Fruit fly (Drosophila melanogaster) whole organism, embryonic: ENCODE data around the gene kra.

ENCODE experiments used
- Atf-2 ChIP-seq: fragments of 200-800 bp; sonication (Bioruptor generic); optimal IDR thresholded peaks from 2 replicates; lab custom pipeline; 2016; ENCODE audit warnings: missing biosample characterization, missing genetic modification characterization
- Awh ChIP-seq: fragments of 200-800 bp; sonication (Bioruptor generic); IDR thresholded peaks from 2 replicates; pipeline ENCODE4, ENCODE4 v1.3.6; 2022; ENCODE audit warnings: missing biosample characterization, missing genetic modification characterization
- CG10462 ChIP-seq: fragments of 200-800 bp; sonication (Bioruptor generic); optimal IDR thresholded peaks from 2 replicates; lab custom pipeline; 2016; ENCODE audit warnings: missing biosample characterization, missing genetic modification characterization
- CG12236 ChIP-seq: fragments of 200-800 bp; sonication (Bioruptor generic); optimal IDR thresholded peaks from 2 replicates; lab custom pipeline; 2016; ENCODE audit warnings: missing biosample characterization, missing genetic modification characterization
- CG1233 ChIP-seq: fragments of 200-800 bp; sonication (Bioruptor generic); optimal IDR thresholded peaks from 4 replicates; lab custom pipeline; 2018; ENCODE audit warnings: missing biosample characterization, mild to moderate bottlenecking, missing genetic modification characterization
- CG13123 ChIP-seq: fragments of 200-800 bp; sonication (Bioruptor generic); optimal IDR thresholded peaks from 2 replicates; lab custom pipeline; 2016; ENCODE audit warnings: missing biosample characterization, missing genetic modification characterization
- CG13775 ChIP-seq: fragments of 200-800 bp; sonication (Bioruptor generic); optimal IDR thresholded peaks from 3 replicates; lab custom pipeline; 2017; ENCODE audit warnings: missing biosample characterization, mild to moderate bottlenecking, missing genetic modification characterization
- CG14050 ChIP-seq: fragments of 200-800 bp; sonication (Bioruptor generic); IDR thresholded peaks from 3 replicates; pipeline ENCODE4 v1.3.6; 2022; ENCODE audit warnings: missing biosample characterization, missing genetic modification characterization
- CG15601 ChIP-seq: fragments of 200-800 bp; sonication (Bioruptor generic); optimal IDR thresholded peaks from 3 replicates; lab custom pipeline; 2019; ENCODE audit warnings: missing biosample characterization, mild to moderate bottlenecking, missing genetic modification characterization, moderate library complexity
- CG15696 ChIP-seq: fragments of 200-800 bp; sonication (Bioruptor generic); optimal IDR thresholded peaks from 2 replicates; lab custom pipeline; 2019; ENCODE audit warnings: missing biosample characterization, mild to moderate bottlenecking, missing genetic modification characterization, moderate library complexity
- CG17359 ChIP-seq: fragments of 200-800 bp; sonication (Bioruptor generic); optimal IDR thresholded peaks from 3 replicates; lab custom pipeline; 2018; ENCODE audit warnings: missing biosample characterization, mild to moderate bottlenecking, missing genetic modification characterization, moderate library complexity
- CG17385 ChIP-seq: fragments of 200-800 bp; sonication (Bioruptor generic); optimal IDR thresholded peaks from 3 replicates; lab custom pipeline; 2018; ENCODE audit warnings: missing biosample characterization, mild to moderate bottlenecking, missing genetic modification characterization
- CG31224 ChIP-seq: fragments of 200-800 bp; sonication (Bioruptor generic); IDR thresholded peaks from 2 replicates; pipeline ENCODE4 v1.3.6; 2022; ENCODE audit warnings: missing biosample characterization, missing genetic modification characterization
- CG31441 ChIP-seq: fragments of 200-800 bp; sonication (Bioruptor generic); IDR thresholded peaks from 2 replicates; pipeline ENCODE4 v1.3.6; 2022; ENCODE audit warnings: missing biosample characterization, missing genetic modification characterization
- CG3281 ChIP-seq: fragments of 200-800 bp; sonication (Bioruptor generic); optimal IDR thresholded peaks from 3 replicates; lab custom pipeline; 2017; ENCODE audit warnings: missing biosample characterization, mild to moderate bottlenecking, missing genetic modification characterization
- CG33557 ChIP-seq: fragments of 200-800 bp; sonication (Bioruptor generic); optimal IDR thresholded peaks from 2 replicates; lab custom pipeline; 2019; ENCODE audit warnings: missing biosample characterization, mild to moderate bottlenecking, missing genetic modification characterization, moderate library complexity
- CG3838 ChIP-seq: fragments of 200-800 bp; sonication (Bioruptor generic); optimal IDR thresholded peaks from 3 replicates; lab custom pipeline; 2016; ENCODE audit warnings: missing biosample characterization, missing genetic modification characterization
- CG42726 ChIP-seq: fragments of 200-800 bp; sonication (Bioruptor generic); IDR thresholded peaks from 2 replicates; pipeline ENCODE4 v1.3.6; 2022; ENCODE audit warnings: missing biosample characterization, missing genetic modification characterization; ENCODE audit not compliant: partially characterized antibody
- CG6813 ChIP-seq: fragments of 200-800 bp; sonication (Bioruptor generic); optimal IDR thresholded peaks from 2 replicates; lab custom pipeline; 2017; ENCODE audit warnings: missing biosample characterization, missing genetic modification characterization, mild to moderate bottlenecking, moderate library complexity, missing genetic modification reagents
- CG7786 ChIP-seq: fragments of 200-800 bp; sonication (Bioruptor generic); optimal IDR thresholded peaks from 2 replicates; lab custom pipeline; 2016; ENCODE audit warnings: missing biosample characterization, missing genetic modification characterization
- CG9727 ChIP-seq: fragments of 200-800 bp; sonication (Bioruptor generic); optimal IDR thresholded peaks from 3 replicates; lab custom pipeline; 2017; ENCODE audit warnings: missing biosample characterization, mild to moderate bottlenecking, missing genetic modification characterization
- Chrac-16 ChIP-seq: fragments of 200-800 bp; sonication (Bioruptor generic); optimal IDR thresholded peaks from 3 replicates; lab custom pipeline; 2016; ENCODE audit warnings: missing biosample characterization, missing genetic modification characterization
- Dek ChIP-seq: fragments of 200-800 bp; sonication (Bioruptor generic); optimal IDR thresholded peaks from 3 replicates; lab custom pipeline; 2019; ENCODE audit warnings: missing biosample characterization, mild to moderate bottlenecking, missing genetic modification characterization, moderate library complexity
- Fer2 ChIP-seq: fragments of 200-800 bp; sonication (Bioruptor generic); optimal IDR thresholded peaks from 2 replicates; lab custom pipeline; 2018; ENCODE audit warnings: missing biosample characterization, mild to moderate bottlenecking, missing genetic modification characterization, moderate library complexity
- Hey ChIP-seq: fragments of 200-800 bp; sonication (Bioruptor generic); optimal IDR thresholded peaks from 3 replicates; lab custom pipeline; 2018; ENCODE audit warnings: missing biosample characterization, mild to moderate bottlenecking, missing genetic modification characterization
- Hr3 ChIP-seq: fragments of 200-800 bp; sonication (Bioruptor generic); optimal IDR thresholded peaks from 3 replicates; lab custom pipeline; 2016; ENCODE audit warnings: missing biosample characterization, missing genetic modification characterization
- Hr51 ChIP-seq, 2 experiments: fragments of 200-800 bp; sonication (Bioruptor generic); optimal IDR thresholded peaks; 2 replicates in 1 of 2; 3 replicates in 1 of 2; lab custom pipeline; 2016 to 2018; ENCODE audit warnings: missing biosample characterization in 2 of 2, missing genetic modification characterization in 2 of 2, mild to moderate bottlenecking in 1 of 2, moderate library complexity in 1 of 2
- Hr78 ChIP-seq, 2 experiments: fragments of 200-800 bp in 1 of 2; fragments of >200 bp in 1 of 2; sonication (Bioruptor generic) in 1 of 2; optimal IDR thresholded peaks; 2 replicates each; lab custom pipeline; 2017 to 2019; ENCODE audit warnings: missing biosample characterization in 2 of 2, missing genetic modification characterization in 2 of 2, mild to moderate bottlenecking in 1 of 2, moderate library complexity in 1 of 2
- Mrtf ChIP-seq: fragments of 200-800 bp; sonication (Bioruptor generic); IDR thresholded peaks from 3 replicates; pipeline ENCODE4 v1.3.6; 2022; ENCODE audit warnings: missing biosample characterization, missing genetic modification characterization
- Myb ChIP-seq: fragments of 200-800 bp; sonication (Bioruptor generic); optimal IDR thresholded peaks from 2 replicates; lab custom pipeline; 2016; ENCODE audit warnings: missing biosample characterization, missing genetic modification characterization
- NC2β ChIP-seq: fragments of 200-800 bp; sonication (Bioruptor generic); optimal IDR thresholded peaks from 2 replicates; lab custom pipeline; 2016; ENCODE audit warnings: missing biosample characterization, missing genetic modification characterization
- Nf-YC ChIP-seq: fragments of 200-800 bp; optimal IDR thresholded peaks from 3 replicates; lab custom pipeline; 2019; ENCODE audit warnings: missing biosample characterization, mild to moderate bottlenecking, missing genetic modification characterization, moderate library complexity
- Oli ChIP-seq: fragments of 200-800 bp; sonication (Bioruptor generic); optimal IDR thresholded peaks from 2 replicates; lab custom pipeline; 2018; ENCODE audit warnings: missing biosample characterization, mild to moderate bottlenecking, missing genetic modification characterization, moderate library complexity
- Opbp ChIP-seq: fragments of 200-800 bp; sonication (Bioruptor generic); IDR thresholded peaks from 3 replicates; pipeline ENCODE4 v1.3.6; 2022; ENCODE audit warnings: missing biosample characterization, missing genetic modification characterization; ENCODE audit not compliant: partially characterized antibody
- Sox102F ChIP-seq: fragments of 200-800 bp; sonication (Bioruptor generic); optimal IDR thresholded peaks from 2 replicates; lab custom pipeline; 2018; ENCODE audit warnings: missing biosample characterization, mild to moderate bottlenecking, missing genetic modification characterization, moderate library complexity
- YL-1 ChIP-seq: fragments of 200-800 bp; sonication (Bioruptor generic); optimal IDR thresholded peaks from 3 replicates; lab custom pipeline; 2017; ENCODE audit warnings: missing biosample characterization, mild to moderate bottlenecking, missing genetic modification characterization
- ash1 ChIP-seq: fragments of 200-800 bp; sonication (Bioruptor generic); optimal IDR thresholded peaks from 2 replicates; lab custom pipeline; 2018; ENCODE audit warnings: missing biosample characterization, mild to moderate bottlenecking, missing genetic modification characterization
- cas ChIP-seq: fragments of 200-800 bp; sonication (Bioruptor generic); IDR thresholded peaks from 2 replicates; pipeline ENCODE4 v1.3.6; 2022; ENCODE audit warnings: missing biosample characterization, missing genetic modification characterization
- cato ChIP-seq: fragments of 200-800 bp; sonication (Bioruptor generic); optimal IDR thresholded peaks from 2 replicates; lab custom pipeline; 2016; ENCODE audit warnings: missing biosample characterization, missing genetic modification characterization, borderline replicate concordance
- caup ChIP-seq: fragments of 200-800 bp; sonication (Bioruptor generic); optimal IDR thresholded peaks from 3 replicates; lab custom pipeline; 2017; ENCODE audit warnings: missing biosample characterization, mild to moderate bottlenecking, missing genetic modification characterization, moderate library complexity; ENCODE audit not compliant: severe bottlenecking
- dmrt99B ChIP-seq: fragments of 200-800 bp; sonication (Bioruptor generic); optimal IDR thresholded peaks from 2 replicates; lab custom pipeline; 2018; ENCODE audit warnings: missing biosample characterization, mild to moderate bottlenecking, missing genetic modification characterization, moderate library complexity
- grn ChIP-seq: fragments of 200-800 bp; sonication (Bioruptor generic); optimal IDR thresholded peaks from 3 replicates; lab custom pipeline; 2017; ENCODE audit warnings: missing biosample characterization, missing genetic modification characterization
- h ChIP-seq: fragments of >200 bp; optimal IDR thresholded peaks from 2 replicates; lab custom pipeline; 2017
- lilli ChIP-seq: fragments of 200-800 bp; sonication (Bioruptor generic); optimal IDR thresholded peaks from 3 replicates; lab custom pipeline; 2016; ENCODE audit warnings: missing biosample characterization, missing genetic modification characterization
- prd ChIP-seq, 3 experiments: fragments of >200 bp in 2 of 3; fragments of 200-800 bp in 1 of 3; sonication (Bioruptor generic) in 1 of 3; optimal IDR thresholded peaks in 2 of 3; IDR thresholded peaks in 1 of 3; 2 replicates in 2 of 3; 3 replicates in 1 of 3; pipeline versions ENCODE4 v1.3.6 to Lab custom; 2017 to 2022; ENCODE audit warnings: missing biosample characterization in 1 of 3, missing genetic modification characterization in 1 of 3
- sc ChIP-seq, 3 experiments: fragments of >200 bp in 2 of 3; fragments of 200-800 bp in 1 of 3; sonication (Bioruptor generic) in 1 of 3; optimal IDR thresholded peaks; 2 replicates in 2 of 3; 3 replicates in 1 of 3; lab custom pipeline; 2017; ENCODE audit warnings: mild to moderate bottlenecking in 1 of 3, missing biosample characterization in 1 of 3, missing genetic modification characterization in 1 of 3, missing genetic modification reagents in 1 of 3
- vvl ChIP-seq: fragments of 200-800 bp; sonication (Bioruptor generic); IDR thresholded peaks from 2 replicates; pipeline ENCODE4 v1.3.6; 2022; ENCODE audit warnings: missing biosample characterization, missing genetic modification characterization
- wdn ChIP-seq: fragments of 200-800 bp; sonication (Bioruptor generic); IDR thresholded peaks from 2 replicates; pipeline ENCODE4 v1.3.6; 2022; ENCODE audit warnings: missing biosample characterization, missing genetic modification characterization
- wor ChIP-seq: fragments of 200-800 bp; sonication (Bioruptor generic); IDR thresholded peaks from 2 replicates; pipeline ENCODE4 v1.3.6; 2022; ENCODE audit warnings: missing biosample characterization, missing genetic modification characterization

Gene kra

dm6 chr3R:5565623-5566022, 35.3 kb downstream of the kra start (continued):
- TF ChIP-seq Fer2 (peak; percentile 2), CG3281 (GFP tag; lab: Kevin White, UChicago) (peak; percentile 75), Awh (GFP tag; lab: Robert Waterston, UW) (peak; percentile 85), Oli (tag; lab: Kevin White, UChicago) (peak; percentile 81), Hr78 (GFP tag; optimal IDR thresholded peaks at IDR 0.05; lab: Kevin White, UChicago) (no peak), grn (GFP tag; lab: Kevin White, UChicago) (peak; percentile 92), CG33557 (GFP tag; lab: Kevin White, UChicago) (no peak), CG9727 (GFP tag; lab: Kevin White, UChicago) (peak; percentile 77), dmrt99B (peak; percentile 88), CG7786 (GFP tag; lab: Kevin White, UChicago) (peak; percentile 83), prd (optimal IDR thresholded peaks at IDR 0.05; lab: Kevin White, UChicago) (no peak), prd (GFP tag; IDR thresholded peaks at IDR 0.05; lab: Robert Waterston, UW) (peak; percentile 90), sc (optimal IDR thresholded peaks at IDR 0.05; lab: Kevin White, UChicago) (no peak), sc (GFP tag; optimal IDR thresholded peaks at IDR 0.05; lab: Kevin White, UChicago) (peak; percentile 74), Hr3 (peak; percentile 74), ash1 (GFP tag; lab: Kevin White, UChicago) (no peak), CG6813 (GFP tag; lab: Kevin White, UChicago) (peak; percentile 76), lilli (GFP tag; lab: Kevin White, UChicago) (peak; percentile 82), wdn (peak; percentile 84; the same call in 1 of the 2 replicates), Mrtf (peak; percentile 81), YL-1 (GFP tag; lab: Kevin White, UChicago) (no peak), Hey (tag; lab: Kevin White, UChicago) (peak; percentile 91), cas (GFP tag; lab: Robert Waterston, UW) (peak; percentile 67; the same call in 1 of the 2 replicates), CG15601 (tag; lab: Kevin White, UChicago) (peak; percentile 33), CG31224 (peak; percentile 72), vvl (GFP tag; lab: Robert Waterston, UW) (peak; percentile 95), Chrac-16 (GFP tag; lab: Kevin White, UChicago) (peak; percentile 63), cato (GFP tag; lab: Kevin White, UChicago) (no peak), wor (GFP tag; lab: Robert Waterston, UW) (peak; percentile 75), Dek (peak; percentile 79), CG3838 (peak; percentile 28), Opbp (GFP tag; lab: Robert Waterston, UW) (no peak), Sox102F (GFP tag; lab: Kevin White, UChicago) (no peak), CG12236 (GFP tag; lab: Kevin White, UChicago) (no peak), CG17359 (tag; lab: Kevin White, UChicago) (peak; percentile 90), NC2β (GFP tag; lab: Kevin White, UChicago) (peak; percentile 63), Nf-YC (tag; lab: Kevin White, UChicago) (no peak), CG17385 (GFP tag; lab: Kevin White, UChicago) (peak; percentile 83), CG15696 (tag; lab: Kevin White, UChicago) (no peak), Hr51 (GFP tag; optimal IDR thresholded peaks at IDR 0.05; lab: Kevin White, UChicago) (peak in 1 of 2 experiments; percentile 73), CG13775 (GFP tag; lab: Kevin White, UChicago) (peak; percentile 71), CG31441 (GFP tag; lab: Robert Waterston, UW) (no peak; the same call in 1 of the 2 replicates), CG1233 (peak; percentile 77), CG10462 (GFP tag; lab: Kevin White, UChicago) (peak; percentile 35), CG14050 (peak; percentile 80), h (lab: Kevin White, UChicago) (no peak), caup (GFP tag; lab: Kevin White, UChicago) (peak; percentile 85), CG42726 (no peak), CG13123 (GFP tag; lab: Kevin White, UChicago) (peak; percentile 41), Atf-2 (peak; percentile 32), Myb (GFP tag; lab: Kevin White, UChicago) (peak; percentile 55)
